Worm (Caenorhabditis elegans) whole organism, mixed stage, embryonic: Measurements from ENCODE around the gene F57A8.6.
A peak's percentile ranks its signal among the peaks of the same experiment; 100 is the strongest.

Experiments
- cnd-1 ChIP-seq: fragments of 200-800 bp; sonication (Bioruptor generic); optimal IDR thresholded peaks from 2 replicates; lab custom pipeline; 2018; ENCODE audit warnings: mild to moderate bottlenecking, missing genetic modification characterization, missing compliant biosample characterization
- lin-13 ChIP-seq: fragments of 150-350 bp; optimal IDR thresholded peaks from 2 replicates; lab custom pipeline; 2014; ENCODE audit warnings: missing biosample characterization, missing genetic modification characterization
- lsy-2 ChIP-seq: fragments of 150-350 bp; optimal IDR thresholded peaks from 2 replicates; lab custom pipeline; 2014; ENCODE audit warnings: missing biosample characterization, missing genetic modification characterization
- nhr-12 ChIP-seq: fragments of 150-350 bp; optimal IDR thresholded peaks from 2 replicates; lab custom pipeline; 2014; ENCODE audit warnings: missing biosample characterization, missing genetic modification characterization
- nhr-237 ChIP-seq: fragments of 150-350 bp; optimal IDR thresholded peaks from 2 replicates; lab custom pipeline; 2014; ENCODE audit warnings: missing biosample characterization, missing genetic modification characterization
- nhr-28 ChIP-seq: fragments of 150-350 bp; optimal IDR thresholded peaks from 2 replicates; lab custom pipeline; 2014; ENCODE audit warnings: missing biosample characterization, missing genetic modification characterization
- pha-4 ChIP-seq: fragments of 150-350 bp; optimal IDR thresholded peaks from 2 replicates; lab custom pipeline; 2018; ENCODE audit warnings: missing biosample characterization, missing genetic modification reagents, missing genetic modification characterization
- snpc-4 ChIP-seq: fragments of 150-350 bp; optimal IDR thresholded peaks from 2 replicates; lab custom pipeline; 2014; ENCODE audit warnings: missing biosample characterization, missing genetic modification characterization
- unc-39 ChIP-seq: fragments of 150-350 bp; optimal IDR thresholded peaks from 2 replicates; lab custom pipeline; 2014; ENCODE audit warnings: missing biosample characterization, missing genetic modification characterization

ce11 chrV:10054872-10055271 is 18.8 kb downstream of the F57A8.6 start, which contains the start of gene yif-1:
- TF ChIP-seq nhr-12 (no peak), lin-13 (tag; lab: Kevin White, UChicago) (no peak), unc-39 (tag; lab: Kevin White, UChicago) (no peak), lsy-2 (tag; lab: Kevin White, UChicago) (peak; percentile 88), cnd-1 (tag; lab: Kevin White, UChicago) (no peak), nhr-28 (no peak), snpc-4 (tag; lab: Kevin White, UChicago) (no peak), pha-4 (tag; lab: Kevin White, UChicago) (no peak), nhr-237 (tag; lab: Kevin White, UChicago) (no peak)
